Worm (Caenorhabditis elegans) whole organism, young adult: Measurements from ENCODE around the gene Y25C1A.6.

Source experiments
- F49E8.2 ChIP-seq: sonication (generic microtip); optimal IDR thresholded peaks from 3 replicates; lab custom pipeline; 2017; ENCODE audit warnings: missing genetic modification characterization, mild to moderate bottlenecking, missing compliant biosample characterization, antibody characterized with exemption, moderate library complexity; ENCODE audit not compliant: insufficient read depth
- F57C9.4 ChIP-seq: sonication (generic microtip); optimal IDR thresholded peaks from 2 replicates; lab custom pipeline; 2017; ENCODE audit warnings: mild to moderate bottlenecking, missing genetic modification characterization, missing compliant biosample characterization
- Y95B8A.8 ChIP-seq: fragments of 200-800 bp; sonication (Bioruptor generic); IDR thresholded peaks from 2 replicates; pipeline ENCODE4 v1.3.6; 2022; ENCODE audit warnings: missing genetic modification reagents, missing genetic modification characterization, missing compliant biosample characterization
- ama-1 ChIP-seq, 3 experiments: fragments of 150-350 bp in 1 of 3; sonication (generic microtip) in 2 of 3; optimal IDR thresholded peaks; 2 replicates each; lab custom pipeline; 2014 to 2018; ENCODE audit warnings: missing biosample characterization in 2 of 3, missing genetic modification characterization in 2 of 3, missing genetic modification reagents in 2 of 3
- attf-3 ChIP-seq: fragments of 200-800 bp; sonication (Bioruptor generic); conservative IDR thresholded peaks from 2 replicates; pipeline ENCODE4 v1.3.6; 2022; ENCODE audit warnings: missing genetic modification reagents, missing genetic modification characterization, missing compliant biosample characterization
- dpff-1 ChIP-seq: sonication (generic microtip); optimal IDR thresholded peaks from 2 replicates; lab custom pipeline; 2017; ENCODE audit warnings: mild to moderate bottlenecking, missing genetic modification characterization, missing compliant biosample characterization
- lin-40 ChIP-seq: sonication (generic microtip); optimal IDR thresholded peaks from 2 replicates; lab custom pipeline; 2016; ENCODE audit warnings: missing genetic modification characterization, mild to moderate bottlenecking, missing compliant biosample characterization, missing genotype, missing genetic modification reagents
- madf-6 ChIP-seq: fragments of 200-800 bp; sonication (Bioruptor generic); IDR thresholded peaks from 2 replicates; pipeline ENCODE4 v1.3.6; 2022; ENCODE audit warnings: missing genetic modification reagents, missing genetic modification characterization, missing compliant biosample characterization
- madf-8 ChIP-seq: fragments of 200-800 bp; sonication (Bioruptor generic); conservative IDR thresholded peaks from 2 replicates; pipeline ENCODE4 v1.3.6; 2022; ENCODE audit warnings: missing genetic modification reagents, missing genetic modification characterization, missing compliant biosample characterization
- nfyb-1 ChIP-seq: fragments of 200-800 bp; sonication (Bioruptor generic); IDR thresholded peaks from 2 replicates; pipeline ENCODE4 v1.3.6; 2022; ENCODE audit warnings: missing genetic modification reagents, missing genetic modification characterization, missing compliant biosample characterization
- snpc-4 ChIP-seq, 5 experiments: fragments of 150-350 bp in 1 of 5; sonication (generic microtip) in 4 of 5; optimal IDR thresholded peaks; 2 replicates each; lab custom pipeline; 2014 to 2018; ENCODE audit warnings: missing genetic modification characterization in 5 of 5, missing biosample characterization in 3 of 5, antibody characterized with exemption in 2 of 5, mild to moderate bottlenecking in 2 of 5, missing compliant biosample characterization in 2 of 5, missing genotype in 2 of 5, moderate library complexity in 2 of 5, missing genetic modification reagents in 1 of 5
- unc-62 ChIP-seq: fragments of 150-350 bp; optimal IDR thresholded peaks from 2 replicates; lab custom pipeline; 2014; ENCODE audit warnings: missing biosample characterization, missing genetic modification reagents, missing genetic modification characterization

- no peak for TF ChIP-seq madf-8 (GFP tag; lab: Robert Waterston, UW)
- no peak for TF ChIP-seq F57C9.4
- TF ChIP-seq unc-62 (GFP tag; lab: Kevin White, UChicago) = no peak
- TF ChIP-seq ama-1 (optimal IDR thresholded peaks at IDR 0.05; lab: Kevin White, UChicago) = no peak
- no peak for TF ChIP-seq ama-1 (GFP tag; optimal IDR thresholded peaks at IDR 0.05; lab: Kevin White, UChicago)
- TF ChIP-seq attf-3 = no peak
- TF ChIP-seq madf-6 (GFP tag; lab: Robert Waterston, UW) = no peak
- no peak for TF ChIP-seq lin-40
- no peak for TF ChIP-seq Y95B8A.8 (GFP tag; lab: Robert Waterston, UW)
- no peak for TF ChIP-seq nfyb-1 (GFP tag; lab: Robert Waterston, UW)
- TF ChIP-seq dpff-1 (tag; lab: Kevin White, UChicago) = no peak
- TF ChIP-seq F49E8.2 (tag; lab: Kevin White, UChicago) = no peak
- no peak for TF ChIP-seq snpc-4 (GFP tag; optimal IDR thresholded peaks at IDR 0.05; lab: Kevin White, UChicago)
- no peak for TF ChIP-seq snpc-4 (tag; optimal IDR thresholded peaks at IDR 0.05; lab: Kevin White, UChicago)
These were observed 32.5 kb downstream of the Y25C1A.6 start, which contains the start of gene srg-22 for ce11 chrII:3093352-3093751.
